Worm (Caenorhabditis elegans) whole organism, mixed stage, embryonic: Measurements from ENCODE around the gene K09C4.9.

Experiments
- blmp-1 ChIP-seq: fragments of 150-350 bp; optimal IDR thresholded peaks from 2 replicates; lab custom pipeline; 2014; ENCODE audit warnings: missing biosample characterization, missing genetic modification characterization
- ceh-39 ChIP-seq: fragments of 150-350 bp; optimal IDR thresholded peaks from 2 replicates; lab custom pipeline; 2014; ENCODE audit warnings: missing biosample characterization, missing genetic modification characterization
- elt-1 ChIP-seq: sonication (generic microtip); optimal IDR thresholded peaks from 2 replicates; lab custom pipeline; 2017; ENCODE audit warnings: missing genetic modification characterization, mild to moderate bottlenecking, missing compliant biosample characterization, antibody characterized with exemption, moderate library complexity, borderline replicate concordance; ENCODE audit not compliant: insufficient read depth
- elt-3 ChIP-seq: fragments of 150-350 bp; optimal IDR thresholded peaks from 2 replicates; lab custom pipeline; 2014; ENCODE audit warnings: missing biosample characterization, missing genetic modification characterization
- hlh-1 ChIP-seq: fragments of 150-350 bp; optimal IDR thresholded peaks from 2 replicates; lab custom pipeline; 2014; ENCODE audit warnings: missing biosample characterization, missing genetic modification reagents, missing genetic modification characterization
- lin-13 ChIP-seq: fragments of 150-350 bp; optimal IDR thresholded peaks from 2 replicates; lab custom pipeline; 2014; ENCODE audit warnings: missing biosample characterization, missing genetic modification characterization
- lsy-2 ChIP-seq: fragments of 150-350 bp; optimal IDR thresholded peaks from 2 replicates; lab custom pipeline; 2014; ENCODE audit warnings: missing biosample characterization, missing genetic modification characterization
- nhr-237 ChIP-seq: fragments of 150-350 bp; optimal IDR thresholded peaks from 2 replicates; lab custom pipeline; 2014; ENCODE audit warnings: missing biosample characterization, missing genetic modification characterization
- nhr-76 ChIP-seq: sonication (generic microtip); optimal IDR thresholded peaks from 2 replicates; lab custom pipeline; 2017; ENCODE audit warnings: missing biosample characterization, missing genetic modification characterization
- snpc-4 ChIP-seq: fragments of 150-350 bp; optimal IDR thresholded peaks from 2 replicates; lab custom pipeline; 2014; ENCODE audit warnings: missing biosample characterization, missing genetic modification characterization
- unc-39 ChIP-seq: fragments of 150-350 bp; optimal IDR thresholded peaks from 2 replicates; lab custom pipeline; 2014; ENCODE audit warnings: missing biosample characterization, missing genetic modification characterization

ce11 chrX:3272580-3272979, 1.0 kb upstream of the K09C4.9 start, which contains the start of gene K09C4.7:
- TF ChIP-seq nhr-237 (tag; lab: Kevin White, UChicago) (no peak), lsy-2 (tag; lab: Kevin White, UChicago) (no peak), snpc-4 (tag; lab: Kevin White, UChicago) (no peak), hlh-1 (tag; lab: Kevin White, UChicago) (no peak), elt-1 (tag; lab: Kevin White, UChicago) (no peak), lin-13 (no peak), unc-39 (tag; lab: Kevin White, UChicago) (no peak), blmp-1 (tag; lab: Kevin White, UChicago) (no peak), nhr-76 (tag; lab: Kevin White, UChicago) (no peak), ceh-39 (tag; lab: Kevin White, UChicago) (no peak), elt-3 (tag; lab: Kevin White, UChicago) (no peak)
